Fruit fly (Drosophila melanogaster): ENCODE data around the gene Klc.

DNA sequence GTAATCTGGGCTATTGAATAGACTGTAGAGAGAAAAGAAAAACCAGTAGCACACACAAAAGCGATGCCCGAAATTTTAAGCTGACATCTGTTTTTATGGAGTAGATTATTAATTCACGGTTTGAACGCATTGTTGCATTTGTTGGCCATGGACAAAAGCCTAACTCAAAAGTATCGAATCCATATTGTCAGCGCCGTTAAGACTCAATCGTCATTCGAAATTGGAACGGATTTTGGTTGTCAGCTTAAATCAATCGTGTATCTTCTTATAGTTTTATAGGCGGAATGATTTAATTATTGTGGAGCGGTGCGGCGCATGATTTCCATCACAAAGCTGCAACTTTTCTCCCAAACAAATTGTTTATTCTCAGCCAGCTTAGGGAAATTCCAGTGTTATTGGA, 38.4 kb downstream of the Klc start:
- no peak for TF ChIP-seq HmgZ (tag; optimal IDR thresholded peaks at IDR 0.05)
- TF ChIP-seq bcd (GFP tag; optimal IDR thresholded peaks at IDR 0.05): no peak
- no peak for TF ChIP-seq CG17328 (GFP tag; IDR thresholded peaks at IDR 0.05)
- no peak for TF ChIP-seq CG13624 (GFP tag; optimal IDR thresholded peaks at IDR 0.05)
- TF ChIP-seq CG4820 (GFP tag; optimal IDR thresholded peaks at IDR 0.05): no peak
- TF ChIP-seq Lim3 (GFP tag; IDR thresholded peaks at IDR 0.05): no peak
- TF ChIP-seq dmrt99B (tag; optimal IDR thresholded peaks at IDR 0.05): no peak
- TF ChIP-seq fd3F (GFP tag; optimal IDR thresholded peaks at IDR 0.05): no peak
- TF ChIP-seq sc (optimal IDR thresholded peaks at IDR 0.05): no peak
- TF ChIP-seq sc (GFP tag; optimal IDR thresholded peaks at IDR 0.05): no peak
- no peak for TF ChIP-seq ind (GFP tag; optimal IDR thresholded peaks at IDR 0.05)
- no peak for TF ChIP-seq CG15073 (GFP tag; optimal IDR thresholded peaks at IDR 0.05)
- TF ChIP-seq Atf-2 (GFP tag; optimal IDR thresholded peaks at IDR 0.05): no peak
